Worm (Caenorhabditis elegans) whole organism, mixed stage, embryonic: ENCODE results near the gene kvs-4.

Experiments
- M03D4.4 ChIP-seq: sonication (generic microtip); optimal IDR thresholded peaks from 2 replicates; lab custom pipeline; 2017; ENCODE audit warnings: mild to moderate bottlenecking, missing genetic modification characterization, missing compliant biosample characterization
- bed-3 ChIP-seq: fragments of 200-800 bp; sonication (Bioruptor generic); optimal IDR thresholded peaks from 3 replicates; lab custom pipeline; 2018; ENCODE audit warnings: mild to moderate bottlenecking, missing genetic modification characterization, moderate library complexity, missing compliant biosample characterization
- blmp-1 ChIP-seq: fragments of 150-350 bp; optimal IDR thresholded peaks from 2 replicates; lab custom pipeline; 2014; ENCODE audit warnings: missing biosample characterization, missing genetic modification characterization
- ceh-39 ChIP-seq: fragments of 150-350 bp; optimal IDR thresholded peaks from 2 replicates; lab custom pipeline; 2014; ENCODE audit warnings: missing biosample characterization, missing genetic modification characterization
- ceh-43 ChIP-seq: fragments of 200-800 bp; sonication (Bioruptor generic); optimal IDR thresholded peaks from 2 replicates; lab custom pipeline; 2018; ENCODE audit warnings: mild to moderate bottlenecking, missing genetic modification characterization, moderate library complexity, missing compliant biosample characterization
- ceh-83 ChIP-seq: fragments of 200-800 bp; sonication (Bioruptor generic); optimal IDR thresholded peaks from 2 replicates; lab custom pipeline; 2018; ENCODE audit warnings: mild to moderate bottlenecking, missing genetic modification characterization, missing compliant biosample characterization
- ces-1 ChIP-seq: fragments of 150-350 bp; optimal IDR thresholded peaks from 2 replicates; lab custom pipeline; 2014; ENCODE audit warnings: missing biosample characterization, missing genetic modification reagents, missing genetic modification characterization
- cnd-1 ChIP-seq: fragments of 200-800 bp; sonication (Bioruptor generic); optimal IDR thresholded peaks from 2 replicates; lab custom pipeline; 2018; ENCODE audit warnings: mild to moderate bottlenecking, missing genetic modification characterization, missing compliant biosample characterization
- drap-1 ChIP-seq: fragments of 200-800 bp; sonication (Bioruptor generic); optimal IDR thresholded peaks from 3 replicates; lab custom pipeline; 2018; ENCODE audit warnings: mild to moderate bottlenecking, missing genetic modification characterization, missing compliant biosample characterization
- elt-1 ChIP-seq: sonication (generic microtip); optimal IDR thresholded peaks from 2 replicates; lab custom pipeline; 2017; ENCODE audit warnings: missing genetic modification characterization, mild to moderate bottlenecking, missing compliant biosample characterization, antibody characterized with exemption, moderate library complexity, borderline replicate concordance; ENCODE audit not compliant: insufficient read depth
- elt-3 ChIP-seq: fragments of 150-350 bp; optimal IDR thresholded peaks from 2 replicates; lab custom pipeline; 2014; ENCODE audit warnings: missing biosample characterization, missing genetic modification characterization
- flh-1 ChIP-seq: fragments of 200-800 bp; sonication (Bioruptor generic); optimal IDR thresholded peaks from 2 replicates; lab custom pipeline; 2018; ENCODE audit warnings: mild to moderate bottlenecking, missing genetic modification characterization, moderate library complexity, missing compliant biosample characterization
- ham-2 ChIP-seq: fragments of 200-800 bp; sonication (Bioruptor generic); optimal IDR thresholded peaks from 2 replicates; lab custom pipeline; 2018; ENCODE audit warnings: mild to moderate bottlenecking, missing genetic modification characterization, missing compliant biosample characterization
- hlh-1 ChIP-seq: fragments of 150-350 bp; optimal IDR thresholded peaks from 2 replicates; lab custom pipeline; 2014; ENCODE audit warnings: missing biosample characterization, missing genetic modification reagents, missing genetic modification characterization
- lin-13 ChIP-seq: fragments of 150-350 bp; optimal IDR thresholded peaks from 2 replicates; lab custom pipeline; 2014; ENCODE audit warnings: missing biosample characterization, missing genetic modification characterization
- lin-32 ChIP-seq: fragments of 200-800 bp; sonication (Bioruptor generic); optimal IDR thresholded peaks from 2 replicates; lab custom pipeline; 2018; ENCODE audit warnings: mild to moderate bottlenecking, missing genetic modification characterization, missing compliant biosample characterization
- lsy-2 ChIP-seq: fragments of 150-350 bp; optimal IDR thresholded peaks from 2 replicates; lab custom pipeline; 2014; ENCODE audit warnings: missing biosample characterization, missing genetic modification characterization
- mab-5 ChIP-seq: fragments of 150-350 bp; optimal IDR thresholded peaks from 2 replicates; lab custom pipeline; 2014; ENCODE audit warnings: missing biosample characterization, missing genetic modification characterization
- mep-1 ChIP-seq: fragments of 150-350 bp; optimal IDR thresholded peaks from 2 replicates; lab custom pipeline; 2017; ENCODE audit warnings: missing biosample characterization, missing genetic modification reagents, missing genetic modification characterization, inconsistent platforms
- mls-2 ChIP-seq: sonication (generic microtip); optimal IDR thresholded peaks from 2 replicates; lab custom pipeline; 2016; ENCODE audit warnings: mild to moderate bottlenecking, missing genetic modification characterization, moderate library complexity, missing compliant biosample characterization
- nhr-12 ChIP-seq: fragments of 150-350 bp; optimal IDR thresholded peaks from 2 replicates; lab custom pipeline; 2014; ENCODE audit warnings: missing biosample characterization, missing genetic modification characterization
- nhr-2 ChIP-seq: fragments of 150-350 bp; optimal IDR thresholded peaks from 2 replicates; lab custom pipeline; 2014; ENCODE audit warnings: missing biosample characterization, missing genetic modification characterization
- nhr-237 ChIP-seq: fragments of 150-350 bp; optimal IDR thresholded peaks from 2 replicates; lab custom pipeline; 2014; ENCODE audit warnings: missing biosample characterization, missing genetic modification characterization
- nhr-28 ChIP-seq: fragments of 150-350 bp; optimal IDR thresholded peaks from 2 replicates; lab custom pipeline; 2014; ENCODE audit warnings: missing biosample characterization, missing genetic modification characterization
- nhr-76 ChIP-seq: sonication (generic microtip); optimal IDR thresholded peaks from 2 replicates; lab custom pipeline; 2017; ENCODE audit warnings: missing biosample characterization, missing genetic modification characterization
- pha-4 ChIP-seq: fragments of 150-350 bp; optimal IDR thresholded peaks from 2 replicates; lab custom pipeline; 2018; ENCODE audit warnings: missing biosample characterization, missing genetic modification reagents, missing genetic modification characterization
- sem-2 ChIP-seq: fragments of 200-800 bp; sonication (Bioruptor generic); optimal IDR thresholded peaks from 2 replicates; lab custom pipeline; 2018; ENCODE audit warnings: mild to moderate bottlenecking, missing genetic modification characterization, missing compliant biosample characterization
- snpc-4 ChIP-seq: fragments of 150-350 bp; optimal IDR thresholded peaks from 2 replicates; lab custom pipeline; 2014; ENCODE audit warnings: missing biosample characterization, missing genetic modification characterization
- sptf-1 ChIP-seq: sonication (generic microtip); optimal IDR thresholded peaks from 2 replicates; lab custom pipeline; 2017; ENCODE audit warnings: mild to moderate bottlenecking, missing genetic modification characterization, moderate library complexity, missing compliant biosample characterization
- tbx-8 ChIP-seq: fragments of 200-800 bp; sonication (Bioruptor generic); optimal IDR thresholded peaks from 2 replicates; lab custom pipeline; 2018; ENCODE audit warnings: mild to moderate bottlenecking, missing genetic modification characterization, moderate library complexity, missing compliant biosample characterization
- unc-120 ChIP-seq: sonication (generic microtip); optimal IDR thresholded peaks from 2 replicates; lab custom pipeline; 2017; ENCODE audit warnings: missing genetic modification characterization, missing compliant biosample characterization; ENCODE audit not compliant: poor library complexity, severe bottlenecking
- unc-39 ChIP-seq: fragments of 150-350 bp; optimal IDR thresholded peaks from 2 replicates; lab custom pipeline; 2014; ENCODE audit warnings: missing biosample characterization, missing genetic modification characterization
- unc-62 ChIP-seq: fragments of 150-350 bp; optimal IDR thresholded peaks from 2 replicates; lab custom pipeline; 2014; ENCODE audit warnings: missing biosample characterization, missing genetic modification reagents, missing genetic modification characterization
- zip-8 ChIP-seq: fragments of 150-350 bp; optimal IDR thresholded peaks from 2 replicates; lab custom pipeline; 2014; ENCODE audit warnings: missing biosample characterization, missing genetic modification characterization
- ztf-11 ChIP-seq: fragments of 150-350 bp; optimal IDR thresholded peaks from 2 replicates; lab custom pipeline; 2014; ENCODE audit warnings: missing biosample characterization, missing genetic modification characterization

kvs-4 gene

DNA sequence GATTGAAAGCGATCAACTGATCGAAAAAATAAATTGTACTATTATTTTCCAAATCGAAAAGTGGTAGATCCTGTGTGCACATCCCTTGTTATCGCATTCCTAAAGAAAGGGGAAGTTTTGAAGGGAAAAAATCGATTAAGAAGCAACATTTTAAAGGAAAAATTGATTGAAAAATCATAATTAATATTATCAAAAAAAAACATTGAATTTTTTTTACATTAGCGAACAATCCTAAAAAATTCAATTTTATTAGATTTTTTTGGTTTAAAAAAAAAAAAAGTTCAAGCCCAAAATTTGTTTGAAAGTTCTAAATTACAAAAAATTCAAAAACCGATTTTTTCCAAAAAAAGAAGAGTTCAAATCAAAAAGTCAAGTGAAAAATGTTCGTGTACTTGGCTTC is 17.2 kb upstream of the kvs-4 start, which contains the start of gene dmsr-5:
dmsr-5 (minus strand) TSS at position 101 of the 400 bp plus-strand sequence.
- no peak for TF ChIP-seq unc-62 (GFP tag; lab: Kevin White, UChicago)
- no peak for TF ChIP-seq mls-2
- no peak for TF ChIP-seq snpc-4
- no peak for TF ChIP-seq pha-4 (tag; lab: Kevin White, UChicago)
- TF ChIP-seq sptf-1 (tag; lab: Kevin White, UChicago): no peak
- TF ChIP-seq bed-3: no peak
- no peak for TF ChIP-seq unc-120 (tag; lab: Kevin White, UChicago)
- no peak for TF ChIP-seq blmp-1 (tag; lab: Kevin White, UChicago)
- TF ChIP-seq elt-1 (tag; lab: Kevin White, UChicago): no peak
- no peak for TF ChIP-seq cnd-1 (tag; lab: Kevin White, UChicago)
- TF ChIP-seq ztf-11 (tag; lab: Kevin White, UChicago): no peak
- no peak for TF ChIP-seq drap-1
- no peak for TF ChIP-seq sem-2 (GFP tag; lab: Kevin White, UChicago)
- TF ChIP-seq ceh-39: no peak
- no peak for TF ChIP-seq nhr-2 (tag; lab: Kevin White, UChicago)
- TF ChIP-seq ham-2 (GFP tag; lab: Kevin White, UChicago): no peak
- TF ChIP-seq flh-1 (GFP tag; lab: Kevin White, UChicago): no peak
- no peak for TF ChIP-seq M03D4.4 (tag; lab: Kevin White, UChicago)
- no peak for TF ChIP-seq elt-3 (tag; lab: Kevin White, UChicago)

ce11 chrIII:11002808-11003207 is 9.6 kb upstream of the kvs-4 start:
- TF ChIP-seq ces-1 (GFP tag; lab: Kevin White, UChicago) (no peak), lin-13 (tag; lab: Kevin White, UChicago) (no peak), drap-1 (no peak), nhr-2 (tag; lab: Kevin White, UChicago) (no peak)

ce11 chrIII:11007552-11008272 is 4.7 kb upstream of the kvs-4 start, which contains the start of the genes fipr-17 and Y48A6B.3:
fipr-17 (minus strand) TSS chrIII:11007602.
Y48A6B.3 (plus strand) TSS chrIII:11008222.
- TF ChIP-seq sem-2 (GFP tag; lab: Kevin White, UChicago) (no peak), ces-1 (GFP tag; lab: Kevin White, UChicago) (peak; percentile 87), elt-1 (tag; lab: Kevin White, UChicago) (no peak), mep-1 (tag; lab: Kevin White, UChicago) (peak; percentile 91), nhr-237 (tag; lab: Kevin White, UChicago) (peak; percentile 91), bed-3 (no peak), pha-4 (tag; lab: Kevin White, UChicago) (peak; percentile 64), zip-8 (tag; lab: Kevin White, UChicago) (no peak), mls-2 (no peak), drap-1 (no peak), M03D4.4 (tag; lab: Kevin White, UChicago) (no peak), nhr-76 (tag; lab: Kevin White, UChicago) (no peak), ceh-39 (peak; percentile 85), snpc-4 (no peak), nhr-2 (tag; lab: Kevin White, UChicago) (no peak), elt-3 (tag; lab: Kevin White, UChicago) (no peak), unc-62 (GFP tag; lab: Kevin White, UChicago) (peak; percentile 6), blmp-1 (tag; lab: Kevin White, UChicago) (peak; percentile 36), nhr-12 (tag; lab: Kevin White, UChicago) (no peak), hlh-1 (peak; percentile 3), mab-5 (no peak), ceh-83 (GFP tag; lab: Kevin White, UChicago) (no peak), lin-32 (GFP tag; lab: Kevin White, UChicago) (no peak), unc-120 (tag; lab: Kevin White, UChicago) (no peak), sptf-1 (tag; lab: Kevin White, UChicago) (peak; percentile 47), flh-1 (GFP tag; lab: Kevin White, UChicago) (no peak), ham-2 (GFP tag; lab: Kevin White, UChicago) (no peak), ztf-11 (tag; lab: Kevin White, UChicago) (no peak), ceh-43 (no peak), cnd-1 (tag; lab: Kevin White, UChicago) (no peak), lin-13 (tag; lab: Kevin White, UChicago) (peak; percentile 71), lsy-2 (tag; lab: Kevin White, UChicago) (peak; percentile 84), unc-39 (tag; lab: Kevin White, UChicago) (no peak), nhr-28 (tag; lab: Kevin White, UChicago) (no peak), tbx-8 (GFP tag; lab: Kevin White, UChicago) (no peak)
